Worm (Caenorhabditis elegans): ENCODE data around the gene cdk-4.

ce11 chrX:13506493-13506892, 12.2 kb downstream of the cdk-4 start:
- TF ChIP-seq unc-62 (GFP tag; optimal IDR thresholded peaks at IDR 0.05 in 1 of 2) (no peak), unc-62 (tag; optimal IDR thresholded peaks at IDR 0.05) (no peak), aha-1 (tag) (no peak), fkh-10 (GFP tag; optimal IDR thresholded peaks at IDR 0.05) (no peak), nhr-11 (tag; optimal IDR thresholded peaks at IDR 0.05) (no peak), rbr-2 (tag; optimal IDR thresholded peaks at IDR 0.05) (no peak)

Data from whole organism, L4 larva.